Fruit fly (Drosophila melanogaster) whole organism, embryonic: ENCODE results near the gene Pcd.

ENCODE experiments used
- Atf3 ChIP-seq: fragments of 200-800 bp; sonication (Bioruptor generic); optimal IDR thresholded peaks from 3 replicates; lab custom pipeline; 2016; ENCODE audit warnings: missing biosample characterization, missing genetic modification characterization
- CG10321 ChIP-seq: fragments of 200-800 bp; sonication (Bioruptor generic); IDR thresholded peaks from 2 replicates; pipeline ENCODE4 v1.3.6; 2022; ENCODE audit warnings: missing biosample characterization, missing genetic modification characterization
- CG10979 ChIP-seq: fragments of 200-800 bp; sonication (Bioruptor generic); optimal IDR thresholded peaks from 2 replicates; lab custom pipeline; 2018; ENCODE audit warnings: missing biosample characterization, mild to moderate bottlenecking, missing genetic modification characterization, moderate library complexity
- CG12071 ChIP-seq: fragments of 200-800 bp; sonication (Bioruptor generic); optimal IDR thresholded peaks from 3 replicates; lab custom pipeline; 2018; ENCODE audit warnings: missing biosample characterization, mild to moderate bottlenecking, missing genetic modification characterization
- CG12155 ChIP-seq: fragments of 200-800 bp; sonication (Bioruptor generic); optimal IDR thresholded peaks from 3 replicates; lab custom pipeline; 2016; ENCODE audit warnings: missing biosample characterization, missing genetic modification characterization
- CG13424 ChIP-seq: fragments of 200-800 bp; sonication (Bioruptor generic); optimal IDR thresholded peaks from 2 replicates; lab custom pipeline; 2019; ENCODE audit warnings: missing biosample characterization, mild to moderate bottlenecking, missing genetic modification characterization, moderate library complexity
- CG1529 ChIP-seq: fragments of 200-800 bp; sonication (Bioruptor generic); optimal IDR thresholded peaks from 3 replicates; lab custom pipeline; 2018; ENCODE audit warnings: missing biosample characterization, missing genetic modification characterization
- CG31388 ChIP-seq: fragments of 200-800 bp; sonication (Bioruptor generic); optimal IDR thresholded peaks from 2 replicates; lab custom pipeline; 2016; ENCODE audit warnings: missing biosample characterization, missing genetic modification characterization
- CG4282 ChIP-seq: fragments of 200-800 bp; sonication (Bioruptor generic); optimal IDR thresholded peaks from 2 replicates; lab custom pipeline; 2016; ENCODE audit warnings: missing biosample characterization, missing genetic modification characterization
- CG5180 ChIP-seq: fragments of 200-800 bp; sonication (Bioruptor generic); optimal IDR thresholded peaks from 3 replicates; lab custom pipeline; 2017; ENCODE audit warnings: missing biosample characterization, missing genetic modification characterization, mild to moderate bottlenecking, moderate library complexity, missing genetic modification reagents
- CG6654 ChIP-seq: fragments of 200-800 bp; sonication (Bioruptor generic); optimal IDR thresholded peaks from 2 replicates; lab custom pipeline; 2017; ENCODE audit warnings: missing biosample characterization, mild to moderate bottlenecking, missing genetic modification characterization
- CG6854 ChIP-seq: fragments of 200-800 bp; sonication (Bioruptor generic); optimal IDR thresholded peaks from 3 replicates; lab custom pipeline; 2017; ENCODE audit warnings: missing biosample characterization, mild to moderate bottlenecking, missing genetic modification characterization
- CG7839 ChIP-seq: fragments of 200-800 bp; sonication (Bioruptor generic); optimal IDR thresholded peaks from 3 replicates; lab custom pipeline; 2018; ENCODE audit warnings: missing biosample characterization, mild to moderate bottlenecking, missing genetic modification characterization, moderate library complexity
- CG7987 ChIP-seq: fragments of 200-800 bp; sonication (Bioruptor generic); optimal IDR thresholded peaks from 2 replicates; lab custom pipeline; 2018; ENCODE audit warnings: missing biosample characterization, mild to moderate bottlenecking, missing genetic modification characterization, moderate library complexity
- CG8281 ChIP-seq: fragments of 200-800 bp; sonication (Bioruptor generic); optimal IDR thresholded peaks from 2 replicates; lab custom pipeline; 2018; ENCODE audit warnings: missing biosample characterization, mild to moderate bottlenecking, missing genetic modification characterization, moderate library complexity
- CoRest ChIP-seq: fragments of 200-800 bp; sonication (Bioruptor generic); optimal IDR thresholded peaks from 3 replicates; lab custom pipeline; 2018; ENCODE audit warnings: missing biosample characterization, mild to moderate bottlenecking, missing genetic modification characterization, moderate library complexity
- Elba2 ChIP-seq: fragments of 200-800 bp; sonication (Bioruptor generic); optimal IDR thresholded peaks from 3 replicates; lab custom pipeline; 2016; ENCODE audit warnings: missing biosample characterization, missing genetic modification characterization
- Ets65A ChIP-seq: fragments of 200-800 bp; sonication (Bioruptor generic); peaks from one replicate; lab custom pipeline; 2016; ENCODE audit warnings: missing biosample characterization, missing genetic modification characterization
- GATAe ChIP-seq: fragments of 200-800 bp; sonication (Bioruptor generic); conservative IDR thresholded peaks from 2 replicates; pipeline ENCODE4 v1.3.6; 2022; ENCODE audit warnings: missing biosample characterization, missing genetic modification characterization
- H2.0 ChIP-seq: fragments of 200-800 bp; sonication (Bioruptor generic); IDR thresholded peaks from 2 replicates; pipeline ENCODE4 v1.3.6; 2022; ENCODE audit warnings: missing biosample characterization, missing genetic modification characterization
- HLH4C ChIP-seq: fragments of 200-800 bp; sonication (Bioruptor generic); IDR thresholded peaks from 3 replicates; pipeline ENCODE4 v1.3.6; 2022; ENCODE audit warnings: missing biosample characterization, missing genetic modification characterization; ENCODE audit not compliant: partially characterized antibody
- Hr51 ChIP-seq, 2 experiments: fragments of 200-800 bp; sonication (Bioruptor generic); optimal IDR thresholded peaks; 2 replicates in 1 of 2; 3 replicates in 1 of 2; lab custom pipeline; 2016 to 2018; ENCODE audit warnings: missing biosample characterization in 2 of 2, missing genetic modification characterization in 2 of 2, mild to moderate bottlenecking in 1 of 2, moderate library complexity in 1 of 2
- MTF-1 ChIP-seq: fragments of 200-800 bp; sonication (Bioruptor generic); optimal IDR thresholded peaks from 2 replicates; lab custom pipeline; 2018; ENCODE audit warnings: missing biosample characterization, mild to moderate bottlenecking, missing genetic modification characterization, borderline replicate concordance
- NC2α ChIP-seq: fragments of 200-800 bp; sonication (Bioruptor generic); optimal IDR thresholded peaks from 2 replicates; lab custom pipeline; 2016; ENCODE audit warnings: missing biosample characterization, missing genetic modification characterization
- Sin3A ChIP-seq: fragments of >200 bp; optimal IDR thresholded peaks from 2 replicates; lab custom pipeline; 2018
- Usf ChIP-seq: fragments of 200-800 bp; sonication (Bioruptor generic); optimal IDR thresholded peaks from 2 replicates; lab custom pipeline; 2017; ENCODE audit warnings: missing genotype, missing biosample characterization, missing genetic modification characterization
- ac ChIP-seq: fragments of 200-800 bp; sonication (Bioruptor generic); optimal IDR thresholded peaks from 3 replicates; lab custom pipeline; 2017; ENCODE audit warnings: missing biosample characterization, mild to moderate bottlenecking, missing genetic modification characterization
- bab2 ChIP-seq: fragments of 200-800 bp; sonication (Bioruptor generic); optimal IDR thresholded peaks from 2 replicates; lab custom pipeline; 2016; ENCODE audit warnings: missing biosample characterization, missing genetic modification characterization
- bsh ChIP-seq, 2 experiments: fragments of 200-800 bp; sonication (Bioruptor generic); optimal IDR thresholded peaks; 2 replicates each; lab custom pipeline; 2017 to 2018; ENCODE audit warnings: mild to moderate bottlenecking in 2 of 2, missing biosample characterization in 2 of 2, missing genetic modification characterization in 2 of 2, moderate library complexity in 1 of 2
- chif ChIP-seq, 2 experiments: fragments of 200-800 bp; sonication (Bioruptor generic); optimal IDR thresholded peaks; 3 replicates each; lab custom pipeline; 2016; ENCODE audit warnings: missing biosample characterization in 2 of 2, missing genetic modification characterization in 2 of 2
- ci ChIP-seq: fragments of 200-800 bp; sonication (Bioruptor generic); IDR thresholded peaks from 3 replicates; pipeline ENCODE4 v1.3.6; 2022; ENCODE audit warnings: missing biosample characterization, missing genetic modification characterization
- croc ChIP-seq: fragments of 200-800 bp; sonication (Bioruptor generic); conservative IDR thresholded peaks from 3 replicates; pipeline ENCODE4 v1.3.6; 2022; ENCODE audit warnings: missing biosample characterization, missing genetic modification characterization
- crp ChIP-seq, 2 experiments: fragments of 200-800 bp; sonication (Bioruptor generic); optimal IDR thresholded peaks; 2 replicates in 1 of 2; 3 replicates in 1 of 2; lab custom pipeline; 2017; ENCODE audit warnings: missing biosample characterization in 2 of 2, missing genetic modification characterization in 2 of 2, mild to moderate bottlenecking in 1 of 2, moderate library complexity in 1 of 2
- cwo ChIP-seq: fragments of 200-800 bp; sonication (Bioruptor generic); optimal IDR thresholded peaks from 3 replicates; lab custom pipeline; 2017; ENCODE audit warnings: missing biosample characterization, missing genetic modification characterization, mild to moderate bottlenecking, moderate library complexity, missing genetic modification reagents
- dysf ChIP-seq: fragments of 200-800 bp; sonication (Bioruptor generic); IDR thresholded peaks from 3 replicates; pipeline ENCODE4 v1.3.6; 2022; ENCODE audit warnings: missing biosample characterization, missing genetic modification characterization
- exex ChIP-seq: fragments of 200-800 bp; sonication (Bioruptor generic); optimal IDR thresholded peaks from 4 replicates; lab custom pipeline; 2018; ENCODE audit warnings: missing biosample characterization, mild to moderate bottlenecking, missing genetic modification characterization, moderate library complexity
- eyg ChIP-seq: fragments of 200-800 bp; sonication (Bioruptor generic); optimal IDR thresholded peaks from 3 replicates; lab custom pipeline; 2016; ENCODE audit warnings: missing biosample characterization, missing genetic modification characterization
- gce ChIP-seq: fragments of 200-800 bp; sonication (Bioruptor generic); IDR thresholded peaks from 3 replicates; pipeline ENCODE4 v1.3.6; 2022; ENCODE audit warnings: missing biosample characterization, missing genetic modification characterization
- gro ChIP-seq: fragments of 200-800 bp; sonication (Bioruptor generic); optimal IDR thresholded peaks from 2 replicates; lab custom pipeline; 2016; ENCODE audit warnings: missing biosample characterization, missing genetic modification characterization
- gsb-n ChIP-seq: fragments of 200-800 bp; sonication (Bioruptor generic); optimal IDR thresholded peaks from 3 replicates; lab custom pipeline; 2018; ENCODE audit warnings: missing biosample characterization, mild to moderate bottlenecking, missing genetic modification characterization
- hb ChIP-seq: fragments of 200-800 bp; sonication (Bioruptor generic); IDR thresholded peaks from 3 replicates; pipeline ENCODE4 v1.3.6; 2022; ENCODE audit warnings: missing biosample characterization, missing genetic modification characterization; ENCODE audit not compliant: partially characterized antibody
- nerfin-1 ChIP-seq: fragments of 200-800 bp; sonication (Bioruptor generic); optimal IDR thresholded peaks from 3 replicates; lab custom pipeline; 2019; ENCODE audit warnings: missing biosample characterization, mild to moderate bottlenecking, missing genetic modification characterization, moderate library complexity
- pfk ChIP-seq: fragments of 200-800 bp; sonication (Bioruptor generic); optimal IDR thresholded peaks from 2 replicates; lab custom pipeline; 2018; ENCODE audit warnings: missing biosample characterization, mild to moderate bottlenecking, missing genetic modification characterization, moderate library complexity
- phol ChIP-seq: fragments of 200-800 bp; sonication (Bioruptor generic); optimal IDR thresholded peaks from 3 replicates; lab custom pipeline; 2018; ENCODE audit warnings: missing biosample characterization, mild to moderate bottlenecking, missing genetic modification characterization, moderate library complexity
- trh ChIP-seq: fragments of 200-800 bp; sonication (Bioruptor generic); optimal IDR thresholded peaks from 2 replicates; lab custom pipeline; 2016; ENCODE audit warnings: missing biosample characterization, missing genetic modification characterization
- unpg ChIP-seq: fragments of 200-800 bp; sonication (Bioruptor generic); optimal IDR thresholded peaks from 3 replicates; lab custom pipeline; 2018; ENCODE audit warnings: missing biosample characterization, mild to moderate bottlenecking, missing genetic modification characterization, moderate library complexity
- usp ChIP-seq: fragments of >200 bp; optimal IDR thresholded peaks from 2 replicates; lab custom pipeline; 2017; ENCODE audit warnings: missing biosample characterization, missing genetic modification characterization
- vnd ChIP-seq: fragments of 200-800 bp; sonication (Bioruptor generic); IDR thresholded peaks from 3 replicates; pipeline ENCODE4 v1.3.6; 2022; ENCODE audit warnings: missing biosample characterization, missing genetic modification characterization; ENCODE audit not compliant: partially characterized antibody
- zfh2 ChIP-seq: fragments of 200-800 bp; sonication (Bioruptor generic); optimal IDR thresholded peaks from 2 replicates; lab custom pipeline; 2016; ENCODE audit warnings: missing biosample characterization, missing genetic modification characterization

Gene Pcd

DNA sequence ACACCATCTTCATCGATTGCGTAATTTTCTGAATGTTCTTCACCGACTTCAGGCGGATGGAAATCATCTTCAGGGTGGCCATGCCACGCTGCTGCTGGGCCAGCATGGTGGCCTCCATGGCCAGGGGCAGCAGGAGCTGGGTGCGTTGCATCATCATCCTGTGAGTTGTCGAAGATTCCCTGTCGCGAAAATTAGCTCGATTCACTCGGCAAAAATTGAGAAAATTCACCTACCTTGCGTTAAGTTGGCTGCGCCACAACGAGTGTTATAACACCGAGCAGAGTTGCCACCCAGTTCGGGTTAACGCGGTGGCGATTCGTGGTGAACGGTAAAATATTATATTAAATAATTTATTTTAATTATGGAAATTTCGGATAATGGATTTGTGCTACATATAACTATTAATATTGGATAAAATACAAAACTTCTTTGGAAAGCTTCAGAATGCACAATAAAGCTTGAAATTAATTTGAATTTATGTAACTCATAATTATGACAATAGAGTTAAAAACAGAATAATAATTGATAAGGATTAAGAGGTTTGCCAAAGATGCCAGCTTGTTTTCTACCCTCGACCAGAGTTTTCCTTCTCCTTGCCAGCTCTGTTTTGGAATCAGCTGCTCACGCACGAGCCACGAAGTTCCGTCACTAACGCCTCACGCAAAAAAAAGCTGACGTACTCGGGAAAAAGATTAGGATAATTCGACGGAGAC is 25.8 kb downstream of the Pcd start, which contains the start of the genes ATPsyngamma and yata (continued):
- TF ChIP-seq NC2α (GFP tag; lab: Kevin White, UChicago) (no peak), CG12071 (GFP tag; lab: Kevin White, UChicago) (no peak), CG7839 (tag; lab: Kevin White, UChicago) (no peak), hb (GFP tag; lab: Robert Waterston, UW) (peak; percentile 49; the same call in 1 of the 3 replicates), usp (GFP tag; lab: Kevin White, UChicago) (no peak), dysf (GFP tag; lab: Robert Waterston, UW) (peak; percentile 19; the same call in 1 of the 3 replicates), gce (no peak), bsh (GFP tag; optimal IDR thresholded peaks at IDR 0.05; lab: Kevin White, UChicago) (no peak), CG5180 (GFP tag; lab: Kevin White, UChicago) (no peak), bab2 (GFP tag; lab: Kevin White, UChicago) (no peak), CG8281 (tag; lab: Kevin White, UChicago) (no peak), Usf (no peak), CoRest (tag; lab: Kevin White, UChicago) (peak; percentile 56), Hr51 (GFP tag; optimal IDR thresholded peaks at IDR 0.05; lab: Kevin White, UChicago) (no peak), croc (GFP tag; lab: Robert Waterston, UW) (no peak), CG6854 (GFP tag; lab: Kevin White, UChicago) (no peak), MTF-1 (GFP tag; lab: Kevin White, UChicago) (no peak), cwo (GFP tag; lab: Kevin White, UChicago) (no peak), Elba2 (GFP tag; lab: Kevin White, UChicago) (peak; percentile 9), exex (tag; lab: Kevin White, UChicago) (peak; percentile 53), CG4282 (GFP tag; lab: Kevin White, UChicago) (no peak), CG1529 (GFP tag; lab: Kevin White, UChicago) (no peak), crp (GFP tag; optimal IDR thresholded peaks at IDR 0.05; lab: Kevin White, UChicago) (peak; percentile 69 to 93), CG31388 (peak; percentile 4), ac (GFP tag; lab: Kevin White, UChicago) (no peak), pfk (GFP tag; lab: Kevin White, UChicago) (no peak), ci (0 out of 3 replicates have a peak, but pooled peaks have one; percentile 36), CG10979 (tag; lab: Kevin White, UChicago) (peak; percentile 18), Atf3 (GFP tag; lab: Kevin White, UChicago) (no peak), CG12155 (GFP tag; lab: Kevin White, UChicago) (peak; percentile 39), gsb-n (tag; lab: Kevin White, UChicago) (no peak), CG13424 (tag; lab: Kevin White, UChicago) (peak; percentile 47), unpg (GFP tag; lab: Kevin White, UChicago) (peak; percentile 35), CG7987 (GFP tag; lab: Kevin White, UChicago) (peak; percentile 35), CG10321 (GFP tag; lab: Robert Waterston, UW) (no peak), Ets65A (GFP tag; lab: Kevin White, UChicago) (peak; percentile 31), nerfin-1 (tag; lab: Kevin White, UChicago) (no peak), trh (no peak), chif (GFP tag; optimal IDR thresholded peaks at IDR 0.05; lab: Kevin White, UChicago) (no peak), GATAe (GFP tag; lab: Robert Waterston, UW) (no peak), CG6654 (no peak), eyg (GFP tag; lab: Kevin White, UChicago) (no peak), vnd (GFP tag; lab: Robert Waterston, UW) (peak; percentile 62; the same call in 2 of the 3 replicates), H2.0 (GFP tag; lab: Robert Waterston, UW) (no peak), Sin3A (peak; percentile 67), HLH4C (GFP tag; lab: Robert Waterston, UW) (peak; percentile 53; the same call in 1 of the 3 replicates), zfh2 (GFP tag; lab: Kevin White, UChicago) (peak; percentile 10), phol (tag; lab: Kevin White, UChicago) (peak; percentile 56), gro (GFP tag; lab: Kevin White, UChicago) (no peak)
